Worm (Caenorhabditis elegans): ENCODE measurements around the gene C46F9.5.

- TF ChIP-seq flt-1 (GFP tag; IDR thresholded peaks at IDR 0.05) (no peak), pes-1 (GFP tag; IDR thresholded peaks at IDR 0.05) (no peak), ets-7 (tag; optimal IDR thresholded peaks at IDR 0.05) (no peak), F13C5.2 (tag; optimal IDR thresholded peaks at IDR 0.05) (no peak), ama-1 (optimal IDR thresholded peaks at IDR 0.05) (no peak), B0310.2 (tag; optimal IDR thresholded peaks at IDR 0.05) (no peak)
Observed at ce11 chrII:1917862-1918261, 22.5 kb downstream of the C46F9.5 start, which contains the start of gene bath-4.
